Worm (Caenorhabditis elegans): Measurements from ENCODE around the gene C27H5.6.

C27H5.6 gene

ce11 chrII:7183493-7184272 is 3.3 kb downstream of the C27H5.6 start, which contains the start of gene pdl-1 (continued):
- peak; percentile 94 for TF ChIP-seq F26F4.8 (GFP tag; conservative IDR thresholded peaks at IDR 0.05)
- peak; percentile 84 for TF ChIP-seq rbr-2 (tag; optimal IDR thresholded peaks at IDR 0.05)
- TF ChIP-seq F44E2.7 (GFP tag; IDR thresholded peaks at IDR 0.05): peak; percentile 94
- TF ChIP-seq set-16 (GFP tag; IDR thresholded peaks at IDR 0.05): peak; percentile 54; the same call in 1 of the 2 replicates
- peak; percentile 70 to 93 for TF ChIP-seq daf-16 (GFP tag; optimal IDR thresholded peaks at IDR 0.05)
- TF ChIP-seq daf-16 (tag; optimal IDR thresholded peaks at IDR 0.05): peak; percentile 81
- TF ChIP-seq skn-1 (tag; optimal IDR thresholded peaks at IDR 0.05): no peak
- peak in 1 of 2 experiments; percentile 72 for TF ChIP-seq lsy-2 (tag; optimal IDR thresholded peaks at IDR 0.05)
- peak; percentile 57 for TF ChIP-seq nhr-11 (tag; optimal IDR thresholded peaks at IDR 0.05)
- peak; percentile 70 for TF ChIP-seq lin-29 (GFP tag; IDR thresholded peaks at IDR 0.05)
- peak; percentile 73 for TF ChIP-seq zip-2 (tag; optimal IDR thresholded peaks at IDR 0.05)
- no peak for TF ChIP-seq ZK546.5 (tag; optimal IDR thresholded peaks at IDR 0.05)
- peak; percentile 46 for TF ChIP-seq nhr-6 (tag; optimal IDR thresholded peaks at IDR 0.05)
- TF ChIP-seq nhr-237 (tag; optimal IDR thresholded peaks at IDR 0.05): no peak
- peak; percentile 60 for TF ChIP-seq hlh-11 (tag; optimal IDR thresholded peaks at IDR 0.05)
- TF ChIP-seq jun-1 (tag; optimal IDR thresholded peaks at IDR 0.05): no peak
- TF ChIP-seq Y105C5A.15 (GFP tag; IDR thresholded peaks at IDR 0.05): 0 out of 2 replicates have a peak, but pooled peaks have one; percentile 68
- TF ChIP-seq nhr-10 (tag; optimal IDR thresholded peaks at IDR 0.05): no peak
- peak; percentile 69 for TF ChIP-seq F10B5.3 (tag; optimal IDR thresholded peaks at IDR 0.05)
- TF ChIP-seq dve-1 (tag; optimal IDR thresholded peaks at IDR 0.05; ENCODE audit: insufficient read depth): peak; percentile 61
- peak; percentile 57 for TF ChIP-seq unc-130 (GFP tag; optimal IDR thresholded peaks at IDR 0.05)
- TF ChIP-seq madf-5 (GFP tag; IDR thresholded peaks at IDR 0.05): peak; percentile 74 to 96; a peak in 3 of 4 replicates
- peak; percentile 86 for TF ChIP-seq nhr-41 (GFP tag; IDR thresholded peaks at IDR 0.05)
- TF ChIP-seq tag-97 (GFP tag; IDR thresholded peaks at IDR 0.05): no peak
- TF ChIP-seq dmd-8 (GFP tag; IDR thresholded peaks at IDR 0.05): peak; percentile 97
- TF ChIP-seq ctbp-1 (GFP tag; IDR thresholded peaks at IDR 0.05): peak; percentile 93
- peak; percentile 18 for TF ChIP-seq nhr-28 (tag; optimal IDR thresholded peaks at IDR 0.05)
- peak; percentile 98 for TF ChIP-seq egl-43 (GFP tag; IDR thresholded peaks at IDR 0.05)
- TF ChIP-seq Y48G9A.11 (GFP tag; IDR thresholded peaks at IDR 0.05): peak; percentile 79
- peak; percentile 67 for TF ChIP-seq T20F7.1 (GFP tag; optimal IDR thresholded peaks at IDR 0.05)
- TF ChIP-seq zip-11 (GFP tag; IDR thresholded peaks at IDR 0.05): peak; percentile 55; the same call in 1 of the 2 replicates
- no peak for TF ChIP-seq ceh-28 (tag; optimal IDR thresholded peaks at IDR 0.05)
- TF ChIP-seq lim-7 (GFP tag; IDR thresholded peaks at IDR 0.05): peak; percentile 99
- no peak for TF ChIP-seq lin-15B (tag; optimal IDR thresholded peaks at IDR 0.05)
- TF ChIP-seq mxl-3 (GFP tag; optimal IDR thresholded peaks at IDR 0.05): peak; percentile 53
- no peak for TF ChIP-seq lin-39 (tag; optimal IDR thresholded peaks at IDR 0.05)
- TF ChIP-seq mdt-29 (GFP tag; IDR thresholded peaks at IDR 0.05): peak; percentile 85
- TF ChIP-seq arid-1 (GFP tag; conservative IDR thresholded peaks at IDR 0.05): peak; percentile 94
- peak; percentile 91 for TF ChIP-seq gei-8 (GFP tag; optimal IDR thresholded peaks at IDR 0.05)
- peak; percentile 68 for TF ChIP-seq F37D6.2 (tag; optimal IDR thresholded peaks at IDR 0.05)
- TF ChIP-seq php-3 (GFP tag; IDR thresholded peaks at IDR 0.05): peak; percentile 80
- TF ChIP-seq ceh-62 (tag; optimal IDR thresholded peaks at IDR 0.05): no peak
- no peak for TF ChIP-seq unc-39 (tag; optimal IDR thresholded peaks at IDR 0.05)
- TF ChIP-seq Y75B8A.6 (GFP tag; IDR thresholded peaks at IDR 0.05): peak; percentile 86
- peak; percentile 91 for TF ChIP-seq nhr-111 (GFP tag; optimal IDR thresholded peaks at IDR 0.05)
- TF ChIP-seq saeg-2 (GFP tag; IDR thresholded peaks at IDR 0.05): peak; percentile 85
- peak; percentile 76 for TF ChIP-seq F49E8.2 (tag; optimal IDR thresholded peaks at IDR 0.05; ENCODE audit: borderline replicate concordance)
- peak; percentile 73 for TF ChIP-seq dmd-6 (GFP tag; IDR thresholded peaks at IDR 0.05)
- peak; percentile 62 for TF ChIP-seq lin-13 (GFP tag; optimal IDR thresholded peaks at IDR 0.05)
- TF ChIP-seq fkh-10 (GFP tag; optimal IDR thresholded peaks at IDR 0.05): no peak
- no peak for TF ChIP-seq aly-2 (tag; optimal IDR thresholded peaks at IDR 0.05)

All from whole organism, L4 larva.